Worm (Caenorhabditis elegans): ENCODE results near the gene hgrs-1.

DNA sequence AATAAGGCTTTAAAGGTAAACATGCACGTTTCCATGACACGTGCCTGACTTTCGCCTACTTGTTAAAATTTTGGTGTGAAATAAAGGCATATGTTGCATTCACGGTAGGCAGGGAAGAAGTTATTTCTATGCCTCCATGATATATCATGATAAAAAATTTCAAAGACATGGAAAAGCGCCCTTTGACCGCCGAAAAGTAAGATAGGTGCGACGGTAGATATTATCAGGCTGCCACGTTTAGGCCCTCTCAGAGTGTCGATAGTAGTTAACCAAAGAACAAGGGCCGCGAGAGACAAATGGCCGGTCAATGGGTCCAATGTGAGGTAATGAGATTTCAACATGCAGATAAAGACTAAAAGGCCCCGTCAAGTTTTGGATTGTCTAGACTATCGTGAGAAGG lies 37.3 kb upstream of the hgrs-1 start:
- TF ChIP-seq ama-1 (optimal IDR thresholded peaks at IDR 0.05) = no peak
- no peak for TF ChIP-seq F13C5.2 (tag; optimal IDR thresholded peaks at IDR 0.05)
- no peak for TF ChIP-seq scrt-1 (GFP tag; IDR thresholded peaks at IDR 0.05)
- no peak for TF ChIP-seq hmg-4 (GFP tag; optimal IDR thresholded peaks at IDR 0.05)
- no peak for TF ChIP-seq sea-1 (GFP tag; conservative IDR thresholded peaks at IDR 0.05)
- no peak for TF ChIP-seq hmbx-1 (tag; optimal IDR thresholded peaks at IDR 0.05)
- TF ChIP-seq hnd-1 (tag; optimal IDR thresholded peaks at IDR 0.05) = no peak

All from whole organism, early embryonic.